Worm (Caenorhabditis elegans) whole organism, L4 larva: ENCODE measurements around the gene srsx-29.

Experiments used
- F44E2.7 ChIP-seq: fragments of 200-800 bp; sonication (Bioruptor generic); IDR thresholded peaks from 2 replicates; pipeline ENCODE4 v2.1.2; 2022; ENCODE audit warnings: missing genetic modification characterization, missing compliant biosample characterization
- aly-2 ChIP-seq: sonication (generic microtip); optimal IDR thresholded peaks from 2 replicates; lab custom pipeline; 2018; ENCODE audit warnings: missing biosample characterization, missing genetic modification characterization
- ama-1 ChIP-seq: fragments of 150-350 bp; optimal IDR thresholded peaks from 2 replicates; lab custom pipeline; 2014; ENCODE audit warnings: inconsistent platforms, mixed read lengths
- ces-1 ChIP-seq: fragments of 150-350 bp; sonication (generic microtip); optimal IDR thresholded peaks from 4 replicates; lab custom pipeline; 2014; ENCODE audit warnings: missing biosample characterization, missing genetic modification reagents, missing genetic modification characterization
- dmd-6 ChIP-seq: fragments of 200-800 bp; sonication (Bioruptor generic); IDR thresholded peaks from 2 replicates; pipeline ENCODE4 v1.3.6; 2022; ENCODE audit warnings: missing genetic modification reagents, missing genetic modification characterization, missing compliant biosample characterization
- dmd-9 ChIP-seq: fragments of 200-800 bp; sonication (Bioruptor generic); IDR thresholded peaks from 2 replicates; pipeline ENCODE4 v1.3.6; 2022; ENCODE audit warnings: missing genetic modification reagents, missing genetic modification characterization, missing compliant biosample characterization
- dve-1 ChIP-seq: sonication (generic microtip); optimal IDR thresholded peaks from 2 replicates; lab custom pipeline; 2017; ENCODE audit warnings: antibody characterized with exemption, mild to moderate bottlenecking, missing genetic modification characterization, missing compliant biosample characterization; ENCODE audit not compliant: insufficient read depth
- jun-1 ChIP-seq: fragments of 150-350 bp; optimal IDR thresholded peaks from 2 replicates; lab custom pipeline; 2014; ENCODE audit warnings: missing biosample characterization, missing genetic modification reagents, missing genetic modification characterization
- lin-39 ChIP-seq: fragments of 150-350 bp; optimal IDR thresholded peaks from 2 replicates; lab custom pipeline; 2014; ENCODE audit warnings: missing biosample characterization, missing genetic modification reagents, missing genetic modification characterization
- lsy-2 ChIP-seq, 2 experiments: fragments of 150-350 bp in 1 of 2; sonication (generic microtip) in 1 of 2; optimal IDR thresholded peaks; 2 replicates each; lab custom pipeline; 2014 to 2017; ENCODE audit warnings: missing biosample characterization in 2 of 2, missing genetic modification characterization in 2 of 2
- nhr-48 ChIP-seq: sonication (generic microtip); optimal IDR thresholded peaks from 2 replicates; lab custom pipeline; 2016; ENCODE audit warnings: mild to moderate bottlenecking, missing genetic modification characterization, missing compliant biosample characterization
- nhr-76 ChIP-seq: fragments of 150-350 bp; optimal IDR thresholded peaks from 2 replicates; lab custom pipeline; 2014; ENCODE audit warnings: missing biosample characterization, missing genetic modification characterization
- snpc-1.2 ChIP-seq: fragments of 200-800 bp; sonication (Bioruptor generic); IDR thresholded peaks from 2 replicates; pipeline ENCODE4 v1.3.6; 2022; ENCODE audit warnings: missing genetic modification reagents, missing genetic modification characterization, missing compliant biosample characterization
- snpc-4 ChIP-seq: fragments of 150-350 bp; optimal IDR thresholded peaks from 2 replicates; lab custom pipeline; 2014; ENCODE audit warnings: missing biosample characterization, missing genetic modification characterization

ce11 chrV:10123324-10123723 is 31.5 kb upstream of the srsx-29 start, which contains the start of gene C08B6.6:
- TF ChIP-seq snpc-4 (no peak), snpc-1.2 (GFP tag; lab: Robert Waterston, UW) (no peak), F44E2.7 (GFP tag; lab: Robert Waterston, UW) (no peak), ama-1 (lab: Kevin White, UChicago) (no peak), lsy-2 (tag; optimal IDR thresholded peaks at IDR 0.05; lab: Kevin White, UChicago) (no peak), dmd-9 (GFP tag; lab: Robert Waterston, UW) (no peak), nhr-48 (tag; lab: Kevin White, UChicago) (no peak), dmd-6 (GFP tag; lab: Robert Waterston, UW) (no peak), nhr-76 (tag; lab: Kevin White, UChicago) (no peak), dve-1 (tag; lab: Kevin White, UChicago) (no peak), aly-2 (tag; lab: Kevin White, UChicago) (no peak), lin-39 (no peak), jun-1 (tag; lab: Kevin White, UChicago) (no peak), ces-1 (GFP tag; lab: Kevin White, UChicago) (no peak)
